Fruit fly (Drosophila melanogaster) whole organism, embryonic: ENCODE data around the gene Jhbp14.

Experiments
- ATbp ChIP-seq: fragments of 200-800 bp; sonication (Bioruptor generic); optimal IDR thresholded peaks from 2 replicates; lab custom pipeline; 2017; ENCODE audit warnings: missing biosample characterization, mild to moderate bottlenecking, missing genetic modification characterization, missing genetic modification reagents
- B-H1 ChIP-seq: fragments of 200-800 bp; sonication (Bioruptor generic); IDR thresholded peaks from 3 replicates; pipeline ENCODE4 v1.3.6; 2022; ENCODE audit warnings: missing biosample characterization, missing genetic modification characterization
- CG10462 ChIP-seq: fragments of 200-800 bp; sonication (Bioruptor generic); optimal IDR thresholded peaks from 2 replicates; lab custom pipeline; 2016; ENCODE audit warnings: missing biosample characterization, missing genetic modification characterization
- CG12219 ChIP-seq: fragments of 200-800 bp; sonication (Bioruptor generic); optimal IDR thresholded peaks from 3 replicates; lab custom pipeline; 2018; ENCODE audit warnings: missing biosample characterization, mild to moderate bottlenecking, missing genetic modification characterization
- CG12391 ChIP-seq: fragments of 200-800 bp; sonication (Bioruptor generic); optimal IDR thresholded peaks from 3 replicates; lab custom pipeline; 2018; ENCODE audit warnings: missing biosample characterization, mild to moderate bottlenecking, missing genetic modification characterization, moderate library complexity
- CG1602 ChIP-seq: fragments of 200-800 bp; sonication (Bioruptor generic); optimal IDR thresholded peaks from 3 replicates; lab custom pipeline; 2016; ENCODE audit warnings: missing biosample characterization, missing genetic modification characterization
- CG17361 ChIP-seq: fragments of 200-800 bp; sonication (Bioruptor generic); IDR thresholded peaks from 3 replicates; pipeline ENCODE4 v1.3.6; 2022; ENCODE audit warnings: missing biosample characterization, missing genetic modification characterization
- CG17385 ChIP-seq: fragments of 200-800 bp; sonication (Bioruptor generic); optimal IDR thresholded peaks from 3 replicates; lab custom pipeline; 2018; ENCODE audit warnings: missing biosample characterization, mild to moderate bottlenecking, missing genetic modification characterization
- CG18262 ChIP-seq: fragments of 200-800 bp; optimal IDR thresholded peaks from 3 replicates; lab custom pipeline; 2019; ENCODE audit warnings: missing biosample characterization, mild to moderate bottlenecking, missing genetic modification characterization, moderate library complexity
- CG31224 ChIP-seq: fragments of 200-800 bp; sonication (Bioruptor generic); IDR thresholded peaks from 2 replicates; pipeline ENCODE4 v1.3.6; 2022; ENCODE audit warnings: missing biosample characterization, missing genetic modification characterization
- CG32767 ChIP-seq: fragments of 200-800 bp; sonication (Bioruptor generic); IDR thresholded peaks from 2 replicates; pipeline ENCODE4 v1.3.6; 2022; ENCODE audit warnings: missing biosample characterization, missing genetic modification characterization
- CG3407 ChIP-seq: fragments of 200-800 bp; sonication (Bioruptor generic); optimal IDR thresholded peaks from 2 replicates; lab custom pipeline; 2018; ENCODE audit warnings: missing biosample characterization, mild to moderate bottlenecking, missing genetic modification characterization
- CG4404 ChIP-seq: fragments of 200-800 bp; sonication (Bioruptor generic); IDR thresholded peaks from 2 replicates; pipeline ENCODE4 v1.3.6; 2022; ENCODE audit warnings: missing biosample characterization, missing genetic modification characterization
- CG4707 ChIP-seq: fragments of 200-800 bp; sonication (Bioruptor generic); optimal IDR thresholded peaks from 2 replicates; lab custom pipeline; 2018; ENCODE audit warnings: missing biosample characterization, mild to moderate bottlenecking, missing genetic modification characterization, moderate library complexity
- CG5245 ChIP-seq: fragments of 200-800 bp; sonication (Bioruptor generic); optimal IDR thresholded peaks from 3 replicates; lab custom pipeline; 2016; ENCODE audit warnings: missing biosample characterization, missing genetic modification characterization
- CG7372 ChIP-seq: fragments of 200-800 bp; sonication (Bioruptor generic); IDR thresholded peaks from 2 replicates; pipeline ENCODE4 v1.3.6; 2022; ENCODE audit warnings: missing biosample characterization, missing genetic modification characterization
- CG8388 ChIP-seq: fragments of 200-800 bp; sonication (Bioruptor generic); optimal IDR thresholded peaks from 2 replicates; lab custom pipeline; 2019; ENCODE audit warnings: missing biosample characterization, mild to moderate bottlenecking, missing genetic modification characterization, moderate library complexity
- CHES-1-like ChIP-seq: fragments of 200-800 bp; sonication (Bioruptor generic); optimal IDR thresholded peaks from 2 replicates; lab custom pipeline; 2016; ENCODE audit warnings: missing biosample characterization, missing genetic modification characterization
- CrebB ChIP-seq: fragments of 200-800 bp; sonication (Bioruptor generic); optimal IDR thresholded peaks from 3 replicates; lab custom pipeline; 2018; ENCODE audit warnings: missing biosample characterization, mild to moderate bottlenecking, missing genetic modification characterization
- D ChIP-seq, 2 experiments: fragments of 200-800 bp in 1 of 2; fragments of >200 bp in 1 of 2; sonication (Bioruptor generic) in 1 of 2; optimal IDR thresholded peaks; 2 replicates in 1 of 2; 3 replicates in 1 of 2; lab custom pipeline; 2017; ENCODE audit warnings: mild to moderate bottlenecking in 1 of 2, missing biosample characterization in 1 of 2, missing genetic modification characterization in 1 of 2, missing genetic modification reagents in 1 of 2
- Dll ChIP-seq: fragments of 200-800 bp; sonication (Bioruptor generic); IDR thresholded peaks from 4 replicates; pipeline ENCODE4 v1.3.6; 2022; ENCODE audit warnings: missing biosample characterization, missing genetic modification characterization; ENCODE audit not compliant: partially characterized antibody
- Fer1 ChIP-seq: fragments of 200-800 bp; sonication (Bioruptor generic); optimal IDR thresholded peaks from 2 replicates; lab custom pipeline; 2017; ENCODE audit warnings: missing biosample characterization, mild to moderate bottlenecking, missing genetic modification characterization
- HLH4C ChIP-seq: fragments of 200-800 bp; sonication (Bioruptor generic); IDR thresholded peaks from 3 replicates; pipeline ENCODE4 v1.3.6; 2022; ENCODE audit warnings: missing biosample characterization, missing genetic modification characterization; ENCODE audit not compliant: partially characterized antibody
- HLH54F ChIP-seq: fragments of 200-800 bp; sonication (Bioruptor generic); optimal IDR thresholded peaks from 3 replicates; lab custom pipeline; 2016; ENCODE audit warnings: missing biosample characterization, missing genetic modification characterization
- Mad ChIP-seq: fragments of 200-800 bp; sonication (Bioruptor generic); optimal IDR thresholded peaks from 2 replicates; lab custom pipeline; 2016; ENCODE audit warnings: missing biosample characterization, missing genetic modification characterization
- Neu2 ChIP-seq: fragments of 200-800 bp; sonication (Bioruptor generic); optimal IDR thresholded peaks from 3 replicates; lab custom pipeline; 2016; ENCODE audit warnings: missing biosample characterization, missing genetic modification characterization, borderline replicate concordance
- Scr ChIP-seq: fragments of 200-800 bp; sonication (Bioruptor generic); IDR thresholded peaks from 2 replicates; pipeline ENCODE4 v1.3.6; 2022; ENCODE audit warnings: missing biosample characterization, missing genetic modification characterization; ENCODE audit not compliant: partially characterized antibody
- bbx ChIP-seq: fragments of 200-800 bp; sonication (Bioruptor generic); IDR thresholded peaks from 2 replicates; pipeline ENCODE4 v1.3.6; 2022; ENCODE audit warnings: missing biosample characterization, missing genetic modification characterization; ENCODE audit not compliant: partially characterized antibody
- da ChIP-seq: fragments of 200-800 bp; sonication (Bioruptor generic); optimal IDR thresholded peaks from 2 replicates; lab custom pipeline; 2016; ENCODE audit warnings: missing biosample characterization, missing genetic modification characterization
- dati ChIP-seq: fragments of 200-800 bp; sonication (Bioruptor generic); IDR thresholded peaks from 2 replicates; pipeline ENCODE4 v1.3.6; 2022; ENCODE audit warnings: missing biosample characterization, missing genetic modification characterization
- dimm ChIP-seq: fragments of 200-800 bp; sonication (Bioruptor generic); IDR thresholded peaks from 2 replicates; pipeline ENCODE4 v1.3.6; 2022; ENCODE audit warnings: missing biosample characterization, missing genetic modification characterization
- dmrt11E ChIP-seq: fragments of 200-800 bp; sonication (Bioruptor generic); optimal IDR thresholded peaks from 3 replicates; lab custom pipeline; 2018; ENCODE audit warnings: missing biosample characterization, mild to moderate bottlenecking, missing genetic modification characterization, moderate library complexity
- exex ChIP-seq: fragments of 200-800 bp; sonication (Bioruptor generic); optimal IDR thresholded peaks from 4 replicates; lab custom pipeline; 2018; ENCODE audit warnings: missing biosample characterization, mild to moderate bottlenecking, missing genetic modification characterization, moderate library complexity
- fd96Cb ChIP-seq: fragments of 200-800 bp; sonication (Bioruptor generic); optimal IDR thresholded peaks from 2 replicates; lab custom pipeline; 2018; ENCODE audit warnings: missing biosample characterization, mild to moderate bottlenecking, missing genetic modification characterization, moderate library complexity
- fru ChIP-seq: fragments of >200 bp; optimal IDR thresholded peaks from 2 replicates; lab custom pipeline; 2017
- ftz-f1 ChIP-seq: fragments of 200-800 bp; sonication (Bioruptor generic); optimal IDR thresholded peaks from 2 replicates; lab custom pipeline; 2016; ENCODE audit warnings: missing biosample characterization, missing genetic modification characterization
- gcm ChIP-seq: fragments of 200-800 bp; sonication (Bioruptor generic); optimal IDR thresholded peaks from 2 replicates; lab custom pipeline; 2019; ENCODE audit warnings: missing biosample characterization, mild to moderate bottlenecking, missing genetic modification characterization, moderate library complexity
- grn ChIP-seq: fragments of 200-800 bp; sonication (Bioruptor generic); optimal IDR thresholded peaks from 3 replicates; lab custom pipeline; 2017; ENCODE audit warnings: missing biosample characterization, missing genetic modification characterization
- gsb-n ChIP-seq: fragments of 200-800 bp; sonication (Bioruptor generic); optimal IDR thresholded peaks from 3 replicates; lab custom pipeline; 2018; ENCODE audit warnings: missing biosample characterization, mild to moderate bottlenecking, missing genetic modification characterization
- gt ChIP-seq: fragments of 200-800 bp; sonication (Bioruptor generic); IDR thresholded peaks from 2 replicates; pipeline ENCODE4 v1.3.6; 2022; ENCODE audit warnings: missing biosample characterization, missing genetic modification characterization
- jing ChIP-seq: fragments of 200-800 bp; sonication (Bioruptor generic); optimal IDR thresholded peaks from 2 replicates; lab custom pipeline; 2018; ENCODE audit warnings: missing biosample characterization, mild to moderate bottlenecking, missing genetic modification characterization
- mirr ChIP-seq: fragments of 200-800 bp; sonication (Bioruptor generic); optimal IDR thresholded peaks from 3 replicates; lab custom pipeline; 2018; ENCODE audit warnings: missing biosample characterization, mild to moderate bottlenecking, missing genetic modification characterization
- nom ChIP-seq: fragments of 200-800 bp; sonication (Bioruptor generic); optimal IDR thresholded peaks from 2 replicates; lab custom pipeline; 2017; ENCODE audit warnings: missing biosample characterization, missing genetic modification characterization, mild to moderate bottlenecking, moderate library complexity, missing genetic modification reagents
- pzg ChIP-seq: fragments of 200-800 bp; sonication (Bioruptor generic); optimal IDR thresholded peaks from 3 replicates; lab custom pipeline; 2018; ENCODE audit warnings: missing biosample characterization, mild to moderate bottlenecking, missing genetic modification characterization, moderate library complexity
- sd ChIP-seq: fragments of 200-800 bp; sonication (Bioruptor generic); optimal IDR thresholded peaks from 3 replicates; lab custom pipeline; 2018; ENCODE audit warnings: missing biosample characterization, mild to moderate bottlenecking, missing genetic modification characterization, moderate library complexity
- sr ChIP-seq: fragments of 200-800 bp; sonication (Bioruptor generic); IDR thresholded peaks from 3 replicates; pipeline ENCODE4 v1.3.6; 2022; ENCODE audit warnings: missing biosample characterization, missing genetic modification characterization
- ssp ChIP-seq: fragments of 200-800 bp; sonication (Bioruptor generic); IDR thresholded peaks from 2 replicates; pipeline ENCODE4 v1.3.6; 2022; ENCODE audit warnings: missing biosample characterization, missing genetic modification characterization
- tap ChIP-seq: fragments of 200-800 bp; optimal IDR thresholded peaks from 3 replicates; lab custom pipeline; 2019; ENCODE audit warnings: missing biosample characterization, mild to moderate bottlenecking, missing genetic modification characterization, moderate library complexity
- tll ChIP-seq, 2 experiments: fragments of 200-800 bp in 1 of 2; fragments of >200 bp in 1 of 2; sonication (Bioruptor generic) in 1 of 2; optimal IDR thresholded peaks; 2 replicates each; lab custom pipeline; 2017 to 2019; ENCODE audit warnings: missing biosample characterization in 2 of 2, missing genetic modification characterization in 2 of 2, mild to moderate bottlenecking in 1 of 2, moderate library complexity in 1 of 2
- wor ChIP-seq: fragments of 200-800 bp; sonication (Bioruptor generic); IDR thresholded peaks from 2 replicates; pipeline ENCODE4 v1.3.6; 2022; ENCODE audit warnings: missing biosample characterization, missing genetic modification characterization

The Jhbp14 gene

DNA sequence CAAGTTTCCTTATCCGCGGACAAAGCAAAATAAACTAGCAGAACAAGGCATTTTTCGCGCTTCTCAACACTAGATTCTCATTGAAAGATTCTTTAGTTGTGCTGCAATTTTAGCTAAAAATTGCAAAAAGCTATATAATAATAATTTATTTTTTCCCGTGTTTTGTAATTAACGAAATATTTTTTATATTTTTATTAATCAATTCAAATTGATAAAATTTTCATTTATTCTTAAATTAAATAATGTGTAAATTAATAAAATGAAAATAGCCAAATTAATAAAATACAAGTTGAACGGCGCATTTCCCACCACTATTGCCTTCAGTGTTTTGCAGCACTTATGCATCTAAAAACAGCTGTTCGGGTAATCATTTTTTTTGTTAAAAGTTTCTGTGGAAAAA lies 50.2 kb downstream of the Jhbp14 start, which contains the start of the genes Drep4 and Uvrag (continued):
- no peak for TF ChIP-seq ftz-f1
- no peak for TF ChIP-seq Fer1 (GFP tag; lab: Kevin White, UChicago)
- no peak for TF ChIP-seq wor (GFP tag; lab: Robert Waterston, UW)
- peak; percentile 79 for TF ChIP-seq dmrt11E
- no peak for TF ChIP-seq nom (GFP tag; lab: Kevin White, UChicago)
- TF ChIP-seq Mad, result no peak
- no peak for TF ChIP-seq HLH54F (GFP tag; lab: Kevin White, UChicago)
- peak; percentile 35; the same call in 1 of the 3 replicates for TF ChIP-seq B-H1 (GFP tag; lab: Robert Waterston, UW)
- TF ChIP-seq da, result no peak
- no peak for TF ChIP-seq D (optimal IDR thresholded peaks at IDR 0.05; lab: Kevin White, UChicago)
- TF ChIP-seq D (GFP tag; optimal IDR thresholded peaks at IDR 0.05; lab: Kevin White, UChicago), result no peak
- no peak for TF ChIP-seq grn
- peak; percentile 32; the same call in 1 of the 2 replicates for TF ChIP-seq CG4404 (GFP tag; lab: Robert Waterston, UW)
- TF ChIP-seq dimm (GFP tag; lab: Robert Waterston, UW), result no peak
- TF ChIP-seq CG4707 (GFP tag; lab: Kevin White, UChicago), result no peak
- TF ChIP-seq HLH4C (GFP tag; lab: Robert Waterston, UW), result no peak
- TF ChIP-seq CG10462 (GFP tag; lab: Kevin White, UChicago), result peak; percentile 19
- no peak for TF ChIP-seq jing
- TF ChIP-seq CG17385 (GFP tag; lab: Kevin White, UChicago), result peak; percentile 51
- no peak; the same call in 2 of the 3 replicates for TF ChIP-seq CG17361 (GFP tag; lab: Robert Waterston, UW)
- TF ChIP-seq fd96Cb (tag; lab: Kevin White, UChicago), result peak; percentile 48
- no peak for TF ChIP-seq sr (GFP tag; lab: Robert Waterston, UW)
- peak; percentile 50 for TF ChIP-seq CG8388 (GFP tag; lab: Kevin White, UChicago)
- TF ChIP-seq gt (GFP tag; lab: Robert Waterston, UW), result no peak
- no peak for TF ChIP-seq CG31224
- no peak for TF ChIP-seq Dll (GFP tag; lab: Robert Waterston, UW)
- TF ChIP-seq bbx, result no peak
- TF ChIP-seq Scr (GFP tag; lab: Robert Waterston, UW), result no peak; the same call in 1 of the 2 replicates
- TF ChIP-seq fru (lab: Kevin White, UChicago), result no peak
- peak; percentile 18 for TF ChIP-seq pzg (GFP tag; lab: Kevin White, UChicago)
- TF ChIP-seq gcm, result no peak
- no peak for TF ChIP-seq gsb-n (tag; lab: Kevin White, UChicago)
- TF ChIP-seq mirr (GFP tag; lab: Kevin White, UChicago), result no peak
- TF ChIP-seq CrebB (tag; lab: Kevin White, UChicago), result no peak
- no peak for TF ChIP-seq tap (tag; lab: Kevin White, UChicago)
- TF ChIP-seq ssp, result peak; percentile 54
- peak; percentile 43 for TF ChIP-seq CG3407
- TF ChIP-seq ATbp (GFP tag; lab: Kevin White, UChicago), result no peak
- no peak for TF ChIP-seq Neu2 (GFP tag; lab: Kevin White, UChicago)
- TF ChIP-seq CG18262 (tag; lab: Kevin White, UChicago), result no peak
- no peak for TF ChIP-seq dati (GFP tag; lab: Robert Waterston, UW)
- no peak for TF ChIP-seq exex
- TF ChIP-seq CG7372, result peak; percentile 38; the same call in 1 of the 2 replicates
- peak; percentile 30; the same call in 1 of the 2 replicates for TF ChIP-seq CG32767 (GFP tag; lab: Robert Waterston, UW)
- TF ChIP-seq tll (GFP tag; optimal IDR thresholded peaks at IDR 0.05; lab: Kevin White, UChicago), result peak in 1 of 2 experiments; percentile 12
- TF ChIP-seq sd (tag; lab: Kevin White, UChicago), result no peak
- TF ChIP-seq CHES-1-like, result peak; percentile 26
- TF ChIP-seq CG12391, result no peak
- no peak for TF ChIP-seq CG12219
- TF ChIP-seq CG5245 (GFP tag; lab: Kevin White, UChicago), result no peak
- TF ChIP-seq CG1602 (GFP tag; lab: Kevin White, UChicago), result peak; percentile 55
